Fruit fly (Drosophila melanogaster) whole organism, embryonic: ENCODE results near the gene CG43088.

Experiments used
- Ada2b ChIP-seq: fragments of 200-800 bp; sonication (Bioruptor generic); IDR thresholded peaks from 2 replicates; pipeline ENCODE4 v1.3.6; 2022; ENCODE audit warnings: missing biosample characterization, missing genetic modification characterization
- Aef1 ChIP-seq: fragments of 200-800 bp; sonication (Bioruptor generic); IDR thresholded peaks from 3 replicates; pipeline ENCODE4 v1.3.6; 2022; ENCODE audit warnings: missing biosample characterization, missing genetic modification characterization
- Atf3 ChIP-seq: fragments of 200-800 bp; sonication (Bioruptor generic); optimal IDR thresholded peaks from 3 replicates; lab custom pipeline; 2016; ENCODE audit warnings: missing biosample characterization, missing genetic modification characterization
- CG10654 ChIP-seq: fragments of 200-800 bp; sonication (Bioruptor generic); optimal IDR thresholded peaks from 2 replicates; lab custom pipeline; 2016; ENCODE audit warnings: missing biosample characterization, missing genetic modification characterization
- CG11085 ChIP-seq: fragments of 200-800 bp; sonication (Bioruptor generic); IDR thresholded peaks from 2 replicates; pipeline ENCODE4 v1.3.6; 2022; ENCODE audit warnings: missing biosample characterization, missing genetic modification characterization
- CG11504 ChIP-seq: fragments of 200-800 bp; sonication (Bioruptor generic); optimal IDR thresholded peaks from 3 replicates; lab custom pipeline; 2019; ENCODE audit warnings: missing biosample characterization, mild to moderate bottlenecking, missing genetic modification characterization, moderate library complexity
- CG11560 ChIP-seq: fragments of 200-800 bp; sonication (Bioruptor generic); IDR thresholded peaks from 3 replicates; pipeline ENCODE4 v1.3.6; 2022; ENCODE audit warnings: missing biosample characterization, missing genetic modification characterization
- CG14667 ChIP-seq: fragments of 200-800 bp; sonication (Bioruptor generic); IDR thresholded peaks from 2 replicates; pipeline ENCODE4 v1.3.6; 2022; ENCODE audit warnings: missing biosample characterization, missing genetic modification characterization
- CG15479 ChIP-seq: fragments of 200-800 bp; sonication (Bioruptor generic); optimal IDR thresholded peaks from 3 replicates; lab custom pipeline; 2019; ENCODE audit warnings: missing biosample characterization, mild to moderate bottlenecking, missing genetic modification characterization, moderate library complexity
- CG1603 ChIP-seq: fragments of 200-800 bp; sonication (Bioruptor generic); optimal IDR thresholded peaks from 2 replicates; lab custom pipeline; 2019; ENCODE audit warnings: missing biosample characterization, mild to moderate bottlenecking, missing genetic modification characterization, moderate library complexity
- CG2116 ChIP-seq: fragments of 200-800 bp; sonication (Bioruptor generic); optimal IDR thresholded peaks from 3 replicates; lab custom pipeline; 2018; ENCODE audit warnings: missing biosample characterization, mild to moderate bottlenecking, missing genetic modification characterization
- CG2129 ChIP-seq: fragments of 200-800 bp; sonication (Bioruptor generic); IDR thresholded peaks from 2 replicates; pipeline ENCODE4 v1.3.6; 2022; ENCODE audit warnings: missing biosample characterization, missing genetic modification characterization; ENCODE audit not compliant: partially characterized antibody
- CG2199 ChIP-seq: fragments of 200-800 bp; sonication (Bioruptor generic); IDR thresholded peaks from 3 replicates; pipeline ENCODE4 v1.3.6; 2022; ENCODE audit warnings: missing biosample characterization, missing genetic modification characterization
- CG31441 ChIP-seq: fragments of 200-800 bp; sonication (Bioruptor generic); IDR thresholded peaks from 2 replicates; pipeline ENCODE4 v1.3.6; 2022; ENCODE audit warnings: missing biosample characterization, missing genetic modification characterization
- CG4404 ChIP-seq: fragments of 200-800 bp; sonication (Bioruptor generic); IDR thresholded peaks from 2 replicates; pipeline ENCODE4 v1.3.6; 2022; ENCODE audit warnings: missing biosample characterization, missing genetic modification characterization
- CG5245 ChIP-seq: fragments of 200-800 bp; sonication (Bioruptor generic); optimal IDR thresholded peaks from 3 replicates; lab custom pipeline; 2016; ENCODE audit warnings: missing biosample characterization, missing genetic modification characterization
- CG6813 ChIP-seq: fragments of 200-800 bp; sonication (Bioruptor generic); optimal IDR thresholded peaks from 2 replicates; lab custom pipeline; 2017; ENCODE audit warnings: missing biosample characterization, missing genetic modification characterization, mild to moderate bottlenecking, moderate library complexity, missing genetic modification reagents
- CG7372 ChIP-seq: fragments of 200-800 bp; sonication (Bioruptor generic); IDR thresholded peaks from 2 replicates; pipeline ENCODE4 v1.3.6; 2022; ENCODE audit warnings: missing biosample characterization, missing genetic modification characterization
- CG8281 ChIP-seq: fragments of 200-800 bp; sonication (Bioruptor generic); optimal IDR thresholded peaks from 2 replicates; lab custom pipeline; 2018; ENCODE audit warnings: missing biosample characterization, mild to moderate bottlenecking, missing genetic modification characterization, moderate library complexity
- CG8765 ChIP-seq: fragments of 200-800 bp; sonication (Bioruptor generic); IDR thresholded peaks from 2 replicates; pipeline ENCODE4 v1.3.6; 2022; ENCODE audit warnings: missing biosample characterization, missing genetic modification characterization
- CG9817 ChIP-seq: fragments of 200-800 bp; sonication (Bioruptor generic); optimal IDR thresholded peaks from 2 replicates; lab custom pipeline; 2018; ENCODE audit warnings: missing biosample characterization, mild to moderate bottlenecking, missing genetic modification characterization, moderate library complexity
- CTCF ChIP-seq: fragments of 200-800 bp; sonication (Bioruptor generic); optimal IDR thresholded peaks from 2 replicates; lab custom pipeline; 2017; ENCODE audit warnings: missing biosample characterization, mild to moderate bottlenecking, missing genetic modification characterization, moderate library complexity
- CoRest ChIP-seq: fragments of 200-800 bp; sonication (Bioruptor generic); optimal IDR thresholded peaks from 3 replicates; lab custom pipeline; 2018; ENCODE audit warnings: missing biosample characterization, mild to moderate bottlenecking, missing genetic modification characterization, moderate library complexity
- D ChIP-seq, 2 experiments: fragments of 200-800 bp in 1 of 2; fragments of >200 bp in 1 of 2; sonication (Bioruptor generic) in 1 of 2; optimal IDR thresholded peaks; 2 replicates in 1 of 2; 3 replicates in 1 of 2; lab custom pipeline; 2017; ENCODE audit warnings: mild to moderate bottlenecking in 1 of 2, missing biosample characterization in 1 of 2, missing genetic modification characterization in 1 of 2, missing genetic modification reagents in 1 of 2
- Elba2 ChIP-seq: fragments of 200-800 bp; sonication (Bioruptor generic); optimal IDR thresholded peaks from 3 replicates; lab custom pipeline; 2016; ENCODE audit warnings: missing biosample characterization, missing genetic modification characterization
- Fer3 ChIP-seq: fragments of 200-800 bp; sonication (Bioruptor generic); optimal IDR thresholded peaks from 2 replicates; lab custom pipeline; 2018; ENCODE audit warnings: missing biosample characterization, mild to moderate bottlenecking, missing genetic modification characterization, moderate library complexity
- Hmr ChIP-seq: fragments of 200-800 bp; sonication (Bioruptor generic); optimal IDR thresholded peaks from 3 replicates; lab custom pipeline; 2017; ENCODE audit warnings: mild to moderate bottlenecking, missing biosample characterization, missing genetic modification reagents, missing genetic modification characterization
- Med ChIP-seq: fragments of 200-800 bp; sonication (Bioruptor generic); peaks from one replicate; lab custom pipeline; 2016; ENCODE audit warnings: missing biosample characterization, missing genetic modification characterization, mild to moderate bottlenecking, inconsistent platforms, moderate library complexity
- Mes4 ChIP-seq: fragments of 200-800 bp; sonication (Bioruptor generic); optimal IDR thresholded peaks from 2 replicates; lab custom pipeline; 2016; ENCODE audit warnings: missing biosample characterization, missing genetic modification characterization
- NfI ChIP-seq: fragments of 200-800 bp; sonication (Bioruptor generic); optimal IDR thresholded peaks from 3 replicates; lab custom pipeline; 2018; ENCODE audit warnings: missing biosample characterization, mild to moderate bottlenecking, missing genetic modification characterization, moderate library complexity
- Oli ChIP-seq: fragments of 200-800 bp; sonication (Bioruptor generic); optimal IDR thresholded peaks from 2 replicates; lab custom pipeline; 2018; ENCODE audit warnings: missing biosample characterization, mild to moderate bottlenecking, missing genetic modification characterization, moderate library complexity
- ab ChIP-seq: fragments of 200-800 bp; sonication (Bioruptor generic); optimal IDR thresholded peaks from 2 replicates; lab custom pipeline; 2016; ENCODE audit warnings: missing biosample characterization, missing genetic modification characterization
- bbx ChIP-seq: fragments of 200-800 bp; sonication (Bioruptor generic); IDR thresholded peaks from 2 replicates; pipeline ENCODE4 v1.3.6; 2022; ENCODE audit warnings: missing biosample characterization, missing genetic modification characterization; ENCODE audit not compliant: partially characterized antibody
- crol ChIP-seq: fragments of 200-800 bp; sonication (Bioruptor generic); IDR thresholded peaks from 2 replicates; pipeline ENCODE4 v1.3.6; 2022; ENCODE audit warnings: missing biosample characterization, missing genetic modification characterization
- disco-r ChIP-seq: fragments of 200-800 bp; sonication (Bioruptor generic); optimal IDR thresholded peaks from 2 replicates; lab custom pipeline; 2016; ENCODE audit warnings: missing biosample characterization, missing genetic modification characterization
- dmrt99B ChIP-seq: fragments of 200-800 bp; sonication (Bioruptor generic); optimal IDR thresholded peaks from 2 replicates; lab custom pipeline; 2018; ENCODE audit warnings: missing biosample characterization, mild to moderate bottlenecking, missing genetic modification characterization, moderate library complexity
- gcm2 ChIP-seq: fragments of 200-800 bp; sonication (Bioruptor generic); optimal IDR thresholded peaks from 2 replicates; lab custom pipeline; 2016; ENCODE audit warnings: missing biosample characterization, missing genetic modification characterization
- gem ChIP-seq: fragments of 200-800 bp; sonication (Bioruptor generic); optimal IDR thresholded peaks from 2 replicates; lab custom pipeline; 2019; ENCODE audit warnings: missing biosample characterization, mild to moderate bottlenecking, missing genetic modification characterization, moderate library complexity
- gro ChIP-seq: fragments of 200-800 bp; sonication (Bioruptor generic); optimal IDR thresholded peaks from 2 replicates; lab custom pipeline; 2016; ENCODE audit warnings: missing biosample characterization, missing genetic modification characterization
- hb ChIP-seq: fragments of 200-800 bp; sonication (Bioruptor generic); IDR thresholded peaks from 3 replicates; pipeline ENCODE4 v1.3.6; 2022; ENCODE audit warnings: missing biosample characterization, missing genetic modification characterization; ENCODE audit not compliant: partially characterized antibody
- hbn ChIP-seq: fragments of 200-800 bp; sonication (Bioruptor generic); IDR thresholded peaks from 2 replicates; pipeline ENCODE4 v1.3.6; 2022; ENCODE audit warnings: missing biosample characterization, missing genetic modification characterization; ENCODE audit not compliant: partially characterized antibody
- ind ChIP-seq: fragments of 200-800 bp; sonication (Bioruptor generic); optimal IDR thresholded peaks from 3 replicates; lab custom pipeline; 2016; ENCODE audit warnings: missing biosample characterization, missing genetic modification characterization
- jigr1 ChIP-seq: fragments of 200-800 bp; sonication (Bioruptor generic); IDR thresholded peaks from 3 replicates; pipeline ENCODE4 v1.3.6; 2022; ENCODE audit warnings: missing biosample characterization, missing genetic modification characterization
- jing ChIP-seq: fragments of 200-800 bp; sonication (Bioruptor generic); optimal IDR thresholded peaks from 2 replicates; lab custom pipeline; 2018; ENCODE audit warnings: missing biosample characterization, mild to moderate bottlenecking, missing genetic modification characterization
- nmo ChIP-seq: fragments of 200-800 bp; sonication (Bioruptor generic); optimal IDR thresholded peaks from 2 replicates; lab custom pipeline; 2018; ENCODE audit warnings: missing biosample characterization, mild to moderate bottlenecking, missing genetic modification characterization, moderate library complexity
- onecut ChIP-seq: fragments of 200-800 bp; sonication (Bioruptor generic); IDR thresholded peaks from 2 replicates; pipeline ENCODE4 v1.3.6; 2022; ENCODE audit warnings: missing biosample characterization, missing genetic modification characterization
- otp ChIP-seq: fragments of 200-800 bp; sonication (Bioruptor generic); IDR thresholded peaks from 3 replicates; pipeline ENCODE4, ENCODE4 v1.3.6; 2022; ENCODE audit warnings: missing biosample characterization, missing genetic modification characterization
- phol ChIP-seq: fragments of 200-800 bp; sonication (Bioruptor generic); optimal IDR thresholded peaks from 3 replicates; lab custom pipeline; 2018; ENCODE audit warnings: missing biosample characterization, mild to moderate bottlenecking, missing genetic modification characterization, moderate library complexity
- schlank ChIP-seq: fragments of 200-800 bp; sonication (Bioruptor generic); optimal IDR thresholded peaks from 2 replicates; lab custom pipeline; 2018; ENCODE audit warnings: missing biosample characterization, mild to moderate bottlenecking, missing genetic modification characterization
- tin ChIP-seq: fragments of 200-800 bp; sonication (Bioruptor generic); optimal IDR thresholded peaks from 3 replicates; lab custom pipeline; 2016; ENCODE audit warnings: missing biosample characterization, missing genetic modification characterization
- tna ChIP-seq: fragments of 200-800 bp; sonication (Bioruptor generic); IDR thresholded peaks from 2 replicates; pipeline ENCODE4 v1.3.6; 2022; ENCODE audit warnings: missing biosample characterization, missing genetic modification characterization; ENCODE audit not compliant: partially characterized antibody

CG43088 gene

dm6 chrX:14689108-14689507 is 13.1 kb upstream of the CG43088 start (continued):
- no peak for TF ChIP-seq CG11085 (GFP tag; lab: Robert Waterston, UW)
- TF ChIP-seq CG4404 = peak; percentile 44; the same call in 1 of the 2 replicates
- peak; percentile 66 for TF ChIP-seq jing (GFP tag; lab: Kevin White, UChicago)
- TF ChIP-seq CG11504 (tag; lab: Kevin White, UChicago) = peak; percentile 85
- peak; percentile 83 for TF ChIP-seq CG31441
- TF ChIP-seq CG1603 (tag; lab: Kevin White, UChicago) = peak; percentile 90
- TF ChIP-seq tna (GFP tag; lab: Robert Waterston, UW) = no peak
- TF ChIP-seq CoRest (tag; lab: Kevin White, UChicago) = peak; percentile 71
- peak; percentile 88 for TF ChIP-seq dmrt99B (tag; lab: Kevin White, UChicago)
- TF ChIP-seq CG7372 (GFP tag; lab: Robert Waterston, UW) = peak; percentile 50; the same call in 1 of the 2 replicates
- peak; percentile 2 for TF ChIP-seq CG2116 (GFP tag; lab: Kevin White, UChicago)
- TF ChIP-seq ind (GFP tag; lab: Kevin White, UChicago) = peak; percentile 76
- TF ChIP-seq CG8765 = no peak; the same call in 1 of the 2 replicates
- TF ChIP-seq Mes4 (GFP tag; lab: Kevin White, UChicago) = peak; percentile 56
- TF ChIP-seq CG6813 = peak; percentile 35
- TF ChIP-seq CG5245 = peak; percentile 74
- no peak for TF ChIP-seq bbx (GFP tag; lab: Robert Waterston, UW)
- TF ChIP-seq disco-r (GFP tag; lab: Kevin White, UChicago) = peak; percentile 33
- TF ChIP-seq hb (GFP tag; lab: Robert Waterston, UW) = no peak
- peak; percentile 40 for TF ChIP-seq CG8281 (tag; lab: Kevin White, UChicago)
- no peak for TF ChIP-seq schlank (tag; lab: Kevin White, UChicago)
- TF ChIP-seq CG15479 (GFP tag; lab: Kevin White, UChicago) = no peak
- TF ChIP-seq CG2129 = no peak
- peak; percentile 75 for TF ChIP-seq nmo (GFP tag; lab: Kevin White, UChicago)
- TF ChIP-seq onecut (GFP tag; lab: Robert Waterston, UW) = peak; percentile 61
- peak; percentile 59 for TF ChIP-seq CG9817 (tag; lab: Kevin White, UChicago)
- TF ChIP-seq jigr1 (GFP tag; lab: Robert Waterston, UW) = no peak
- peak; percentile 83 for TF ChIP-seq Ada2b (GFP tag; lab: Robert Waterston, UW)
- no peak for TF ChIP-seq gcm2
- peak; percentile 82 for TF ChIP-seq gem (tag; lab: Kevin White, UChicago)
- peak; percentile 93 for TF ChIP-seq Med
- 0 out of 3 replicates have a peak, but pooled peaks have one; percentile 56 for TF ChIP-seq CG2199
- peak; percentile 68 for TF ChIP-seq Fer3 (tag; lab: Kevin White, UChicago)
- TF ChIP-seq tin = peak; percentile 74
- peak; percentile 81 for TF ChIP-seq otp (GFP tag; lab: Robert Waterston, UW)
- peak; percentile 67 for TF ChIP-seq NfI (GFP tag; lab: Kevin White, UChicago)
- TF ChIP-seq gro (GFP tag; lab: Kevin White, UChicago) = no peak
- peak; percentile 51 for TF ChIP-seq Atf3 (GFP tag; lab: Kevin White, UChicago)
- TF ChIP-seq Hmr (GFP tag; lab: Kevin White, UChicago) = peak; percentile 44
- TF ChIP-seq crol (GFP tag; lab: Robert Waterston, UW) = no peak
- TF ChIP-seq CTCF = peak; percentile 8
- no peak for TF ChIP-seq CG11560 (tag; lab: Robert Waterston, UW)
- no peak for TF ChIP-seq Elba2 (GFP tag; lab: Kevin White, UChicago)
- peak; percentile 50 for TF ChIP-seq CG14667 (GFP tag; lab: Robert Waterston, UW)
- TF ChIP-seq phol = peak; percentile 78
- TF ChIP-seq hbn (GFP tag; lab: Robert Waterston, UW) = no peak
- no peak for TF ChIP-seq D (optimal IDR thresholded peaks at IDR 0.05; lab: Kevin White, UChicago)
- peak; percentile 50 for TF ChIP-seq D (GFP tag; optimal IDR thresholded peaks at IDR 0.05; lab: Kevin White, UChicago)
- TF ChIP-seq Aef1 (GFP tag; lab: Robert Waterston, UW) = peak; percentile 76
- peak; percentile 81 for TF ChIP-seq Oli
- TF ChIP-seq ab = no peak
- TF ChIP-seq CG10654 (GFP tag; lab: Kevin White, UChicago) = peak; percentile 53
